Worm (Caenorhabditis elegans): ENCODE results near the gene gyf-1.
A peak's percentile ranks its signal among the peaks of the same experiment; 100 is the strongest.

The gyf-1 gene

ce11 chrII:6689088-6689487, 5.1 kb downstream of the gyf-1 start (continued):
- TF ChIP-seq unc-62 (GFP tag; optimal IDR thresholded peaks at IDR 0.05) (no peak), mdl-1 (tag; optimal IDR thresholded peaks at IDR 0.05) (no peak), ceh-82 (tag; optimal IDR thresholded peaks at IDR 0.05) (no peak), lin-15B (tag; optimal IDR thresholded peaks at IDR 0.05) (no peak), ama-1 (optimal IDR thresholded peaks at IDR 0.05) (no peak), fkh-4 (tag; optimal IDR thresholded peaks at IDR 0.05; ENCODE audit: borderline replicate concordance) (peak; percentile 48), elt-3 (tag; optimal IDR thresholded peaks at IDR 0.05) (no peak), egl-27 (tag; optimal IDR thresholded peaks at IDR 0.05) (no peak), egl-13 (tag; optimal IDR thresholded peaks at IDR 0.05) (no peak)

ce11 chrII:6695388-6695787, 11.4 kb downstream of the gyf-1 start, which contains the start of gene C18H9.5:
Gene C18H9.5 (minus strand): TSS chrII:6695566.
- TF ChIP-seq nhr-20 (tag; optimal IDR thresholded peaks at IDR 0.05), result peak; percentile 5
- TF ChIP-seq vab-15 (tag; optimal IDR thresholded peaks at IDR 0.05), result no peak
- peak in 1 of 6 experiments; percentile 7 for TF ChIP-seq elt-3 (tag; optimal IDR thresholded peaks at IDR 0.05)
- no peak for TF ChIP-seq nhr-90 (tag; optimal IDR thresholded peaks at IDR 0.05; ENCODE audit: poor library complexity)

ce11 chrII:6698784-6699183, 14.7 kb downstream of the gyf-1 start, which contains the start of gene C18H9.1:
Gene C18H9.1 (plus strand): TSS chrII:6699084.
- TF ChIP-seq pqm-1 (tag; optimal IDR thresholded peaks at IDR 0.05) (no peak), pax-3 (tag; optimal IDR thresholded peaks at IDR 0.05) (no peak), ceh-88 (GFP tag; IDR thresholded peaks at IDR 0.05) (no peak), egl-13 (tag; optimal IDR thresholded peaks at IDR 0.05) (no peak), swsn-7 (tag; optimal IDR thresholded peaks at IDR 0.05) (no peak), fkh-10 (GFP tag; optimal IDR thresholded peaks at IDR 0.05) (no peak), zip-4 (GFP tag; optimal IDR thresholded peaks at IDR 0.05) (no peak), grh-1 (GFP tag; IDR thresholded peaks at IDR 0.05) (no peak), snpc-4 (tag; optimal IDR thresholded peaks at IDR 0.05) (no peak), elt-2 (tag; optimal IDR thresholded peaks at IDR 0.05) (no peak), ets-5 (GFP tag; IDR thresholded peaks at IDR 0.05) (no peak), jun-1 (tag; optimal IDR thresholded peaks at IDR 0.05) (no peak), zag-1 (tag; optimal IDR thresholded peaks at IDR 0.05) (no peak)

ce11 chrII:6701497-6701896, 17.5 kb downstream of the gyf-1 start, which contains the start of gene C18H9.6:
Gene C18H9.6 (minus strand): TSS chrII:6701625.
- TF ChIP-seq mdl-1 (tag; optimal IDR thresholded peaks at IDR 0.05) (no peak), mef-2 (tag; optimal IDR thresholded peaks at IDR 0.05) (no peak), ceh-90 (tag; optimal IDR thresholded peaks at IDR 0.05) (no peak), elt-2 (tag; optimal IDR thresholded peaks at IDR 0.05) (peak; percentile 86), efl-3 (GFP tag; optimal IDR thresholded peaks at IDR 0.05) (no peak)

ce11 chrII:6705593-6706228, 21.7 kb downstream of the gyf-1 start, which contains the start of gene rpy-1:
Gene rpy-1 (minus strand): TSS chrII:6705643.
- TF ChIP-seq snpc-4 (tag; optimal IDR thresholded peaks at IDR 0.05) (no peak), nhr-71 (tag; optimal IDR thresholded peaks at IDR 0.05) (peak; percentile 68), mef-2 (tag; optimal IDR thresholded peaks at IDR 0.05) (no peak), C16A3.4 (tag; optimal IDR thresholded peaks at IDR 0.05) (no peak), blmp-1 (tag; optimal IDR thresholded peaks at IDR 0.05) (peak; percentile 9), vab-15 (tag; optimal IDR thresholded peaks at IDR 0.05) (no peak), rnt-1 (tag; optimal IDR thresholded peaks at IDR 0.05) (peak; percentile 60), nhr-237 (tag; optimal IDR thresholded peaks at IDR 0.05) (no peak), lir-3 (tag; optimal IDR thresholded peaks at IDR 0.05; ENCODE audit: poor library complexity) (no peak), nhr-84 (tag; optimal IDR thresholded peaks at IDR 0.05) (no peak), fkh-10 (GFP tag; optimal IDR thresholded peaks at IDR 0.05) (no peak), ceh-82 (tag; optimal IDR thresholded peaks at IDR 0.05) (no peak), ets-5 (GFP tag; IDR thresholded peaks at IDR 0.05) (no peak), pax-3 (tag; optimal IDR thresholded peaks at IDR 0.05) (no peak), lsy-2 (tag; optimal IDR thresholded peaks at IDR 0.05) (peak; percentile 36 to 51), aly-2 (tag; optimal IDR thresholded peaks at IDR 0.05) (no peak), ztf-4 (tag; optimal IDR thresholded peaks at IDR 0.05) (peak; percentile 22), nhr-19 (GFP tag; conservative IDR thresholded peaks at IDR 0.05) (0 out of 2 replicates have a peak, but pooled peaks have one; percentile 13), egl-13 (tag; optimal IDR thresholded peaks at IDR 0.05) (no peak), zag-1 (tag; optimal IDR thresholded peaks at IDR 0.05) (no peak), ama-1 (optimal IDR thresholded peaks at IDR 0.05) (no peak), zip-4 (GFP tag; optimal IDR thresholded peaks at IDR 0.05) (no peak), ceh-8 (GFP tag; optimal IDR thresholded peaks at IDR 0.05) (no peak), C34B4.2 (tag; optimal IDR thresholded peaks at IDR 0.05) (no peak), ceh-88 (GFP tag; IDR thresholded peaks at IDR 0.05) (no peak), unc-86 (tag; optimal IDR thresholded peaks at IDR 0.05) (no peak), tbx-2 (tag; optimal IDR thresholded peaks at IDR 0.05) (no peak)

All from whole organism, L1 larva.